Worm (Caenorhabditis elegans) whole organism, early embryonic: ENCODE measurements around the gene nep-16.

Source experiments
- B0310.2 ChIP-seq: sonication (generic microtip); optimal IDR thresholded peaks from 2 replicates; lab custom pipeline; 2016; ENCODE audit warnings: mild to moderate bottlenecking, missing genetic modification characterization, missing compliant biosample characterization
- F13C5.2 ChIP-seq: sonication (generic microtip); optimal IDR thresholded peaks from 2 replicates; lab custom pipeline; 2017; ENCODE audit warnings: mild to moderate bottlenecking, missing genetic modification characterization, inconsistent platforms, missing compliant biosample characterization
- aly-1 ChIP-seq: sonication (generic microtip); optimal IDR thresholded peaks from 2 replicates; lab custom pipeline; 2016; ENCODE audit warnings: missing genetic modification characterization, missing compliant biosample characterization
- ama-1 ChIP-seq: fragments of 150-350 bp; optimal IDR thresholded peaks from 2 replicates; lab custom pipeline; 2014
- ceh-13 ChIP-seq: fragments of 200-800 bp; sonication (Bioruptor generic); optimal IDR thresholded peaks from 2 replicates; lab custom pipeline; 2018; ENCODE audit warnings: mild to moderate bottlenecking, missing genetic modification characterization, missing compliant biosample characterization
- ceh-36 ChIP-seq: sonication (generic microtip); optimal IDR thresholded peaks from 2 replicates; lab custom pipeline; 2016; ENCODE audit warnings: missing genetic modification characterization, inconsistent platforms, missing compliant biosample characterization
- ets-7 ChIP-seq: sonication (generic microtip); optimal IDR thresholded peaks from 2 replicates; lab custom pipeline; 2016; ENCODE audit warnings: missing genotype, missing genetic modification characterization, missing compliant biosample characterization
- flt-1 ChIP-seq: fragments of 200-800 bp; sonication (Bioruptor generic); IDR thresholded peaks from 2 replicates; pipeline ENCODE4 v1.3.6; 2022; ENCODE audit warnings: missing genetic modification characterization, missing compliant biosample characterization
- hmbx-1 ChIP-seq: sonication (generic microtip); optimal IDR thresholded peaks from 2 replicates; lab custom pipeline; 2016; ENCODE audit warnings: mild to moderate bottlenecking, missing genetic modification characterization, missing compliant biosample characterization
- hmg-4 ChIP-seq: fragments of 200-800 bp; sonication (Bioruptor generic); optimal IDR thresholded peaks from 2 replicates; lab custom pipeline; 2018; ENCODE audit warnings: mild to moderate bottlenecking, missing genetic modification characterization, missing compliant biosample characterization
- hnd-1 ChIP-seq: sonication (generic microtip); optimal IDR thresholded peaks from 2 replicates; lab custom pipeline; 2016; ENCODE audit warnings: missing genetic modification characterization, missing compliant biosample characterization
- pes-1 ChIP-seq: fragments of 200-800 bp; sonication (Bioruptor generic); IDR thresholded peaks from 2 replicates; pipeline ENCODE4 v1.3.6; 2022; ENCODE audit warnings: missing genetic modification reagents, missing genetic modification characterization, missing compliant biosample characterization
- scrt-1 ChIP-seq: fragments of 200-800 bp; sonication (Bioruptor generic); IDR thresholded peaks from 2 replicates; pipeline ENCODE4 v1.3.6; 2022; ENCODE audit warnings: missing genetic modification characterization, missing compliant biosample characterization
- sea-1 ChIP-seq: fragments of 200-800 bp; sonication (Bioruptor generic); conservative IDR thresholded peaks from 2 replicates; pipeline ENCODE4 v1.3.6; 2022; ENCODE audit warnings: missing genetic modification characterization, missing compliant biosample characterization
- tbx-11 ChIP-seq: fragments of 200-800 bp; sonication (Bioruptor generic); IDR thresholded peaks from 2 replicates; pipeline ENCODE4 v1.3.6; 2022; ENCODE audit warnings: missing genetic modification characterization, missing compliant biosample characterization
- tbx-37 ChIP-seq: fragments of 200-800 bp; sonication (Bioruptor generic); conservative IDR thresholded peaks from 2 replicates; pipeline ENCODE4 v1.3.6; 2022; ENCODE audit warnings: missing genetic modification reagents, missing genetic modification characterization, missing compliant biosample characterization
- tra-4 ChIP-seq: sonication (generic microtip); optimal IDR thresholded peaks from 2 replicates; lab custom pipeline; 2017; ENCODE audit warnings: missing genetic modification characterization, missing compliant biosample characterization

The nep-16 gene

DNA sequence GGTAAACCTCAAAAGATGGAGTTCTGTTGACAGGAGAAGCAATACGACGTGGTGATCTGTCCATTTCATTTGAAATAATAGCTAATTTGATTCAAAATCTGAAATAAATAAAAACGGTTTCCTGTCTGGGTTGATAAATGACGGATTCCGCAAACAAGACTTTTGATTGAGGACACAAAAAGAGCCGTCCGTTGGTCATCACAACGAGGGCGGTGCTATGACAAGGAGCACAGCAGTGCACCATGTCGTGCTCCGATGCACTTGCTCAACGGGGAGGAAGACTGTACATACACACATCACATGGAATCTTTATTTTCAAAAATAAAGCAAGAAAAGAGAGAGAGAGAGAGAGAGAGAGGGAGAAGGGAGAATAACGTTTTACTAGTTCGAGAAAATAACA, at the start of gene nep-16:
Gene nep-16 (minus strand): TSS at position 101 of the 400 bp plus-strand sequence.
- TF ChIP-seq ceh-13 (GFP tag; lab: Kevin White, UChicago): no peak
- no peak for TF ChIP-seq scrt-1 (GFP tag; lab: Robert Waterston, UW)
- TF ChIP-seq flt-1: no peak
- TF ChIP-seq hmbx-1: no peak
- TF ChIP-seq pes-1 (GFP tag; lab: Robert Waterston, UW): no peak
- no peak for TF ChIP-seq hmg-4 (GFP tag; lab: Kevin White, UChicago)
- TF ChIP-seq sea-1: no peak
- TF ChIP-seq tbx-11 (GFP tag; lab: Robert Waterston, UW): no peak
- no peak for TF ChIP-seq ets-7 (tag; lab: Kevin White, UChicago)
- TF ChIP-seq aly-1 (tag; lab: Kevin White, UChicago): no peak
- no peak for TF ChIP-seq ceh-36
- no peak for TF ChIP-seq tra-4 (tag; lab: Kevin White, UChicago)
- no peak for TF ChIP-seq B0310.2 (tag; lab: Kevin White, UChicago)
- TF ChIP-seq hnd-1: no peak
- no peak for TF ChIP-seq tbx-37 (GFP tag; lab: Robert Waterston, UW)
- no peak for TF ChIP-seq ama-1 (lab: Kevin White, UChicago)
- TF ChIP-seq F13C5.2 (tag; lab: Kevin White, UChicago): no peak

DNA sequence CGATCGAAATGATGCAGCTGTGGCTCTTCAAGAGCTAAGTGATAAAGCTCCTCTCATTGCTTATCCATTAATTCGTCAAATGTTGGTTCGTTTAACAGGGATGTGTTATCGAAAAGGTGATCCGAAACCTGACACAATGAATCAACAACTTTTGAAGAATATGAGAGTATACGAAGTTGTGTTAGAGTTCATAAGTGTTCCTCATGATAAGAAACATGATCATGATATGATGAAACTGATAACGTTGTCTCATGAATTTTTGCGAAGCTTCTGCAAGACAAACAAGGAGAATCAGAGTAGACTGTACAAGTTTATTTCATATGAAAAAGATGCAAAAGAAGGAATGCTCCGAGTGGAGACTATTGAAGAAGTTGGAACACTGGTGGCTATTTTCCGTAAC, 47.7 kb upstream of the nep-16 start:
- TF ChIP-seq tbx-11 (GFP tag; lab: Robert Waterston, UW) (no peak), F13C5.2 (tag; lab: Kevin White, UChicago) (no peak), hnd-1 (no peak), sea-1 (no peak), ets-7 (tag; lab: Kevin White, UChicago) (no peak), tra-4 (tag; lab: Kevin White, UChicago) (no peak), pes-1 (GFP tag; lab: Robert Waterston, UW) (no peak), flt-1 (no peak), hmbx-1 (no peak), tbx-37 (GFP tag; lab: Robert Waterston, UW) (no peak), ama-1 (lab: Kevin White, UChicago) (no peak), hmg-4 (GFP tag; lab: Kevin White, UChicago) (no peak)

DNA sequence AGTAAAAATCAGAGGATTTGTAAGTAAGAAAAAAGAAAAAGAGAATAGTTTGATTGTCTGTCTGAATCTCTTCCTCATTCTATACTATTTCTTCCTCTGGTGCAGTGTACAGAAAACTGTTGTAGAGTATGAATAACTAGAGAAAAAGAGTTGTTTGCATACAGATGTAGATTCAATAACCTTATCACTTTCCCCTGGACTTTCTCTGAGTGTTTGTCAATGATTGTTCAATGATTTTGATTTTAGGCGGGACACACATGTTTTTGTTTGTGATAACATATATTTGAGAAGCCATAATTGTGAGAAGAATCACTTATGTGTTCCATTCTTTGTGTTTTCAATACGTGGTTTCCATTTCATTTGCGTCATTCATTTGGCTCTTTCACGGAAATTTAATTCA, 37.5 kb upstream of the nep-16 start:
- TF ChIP-seq B0310.2 (tag; lab: Kevin White, UChicago): no peak
- no peak for TF ChIP-seq ama-1 (lab: Kevin White, UChicago)
- no peak for TF ChIP-seq scrt-1 (GFP tag; lab: Robert Waterston, UW)
- TF ChIP-seq flt-1: no peak
- no peak for TF ChIP-seq tbx-37 (GFP tag; lab: Robert Waterston, UW)

DNA sequence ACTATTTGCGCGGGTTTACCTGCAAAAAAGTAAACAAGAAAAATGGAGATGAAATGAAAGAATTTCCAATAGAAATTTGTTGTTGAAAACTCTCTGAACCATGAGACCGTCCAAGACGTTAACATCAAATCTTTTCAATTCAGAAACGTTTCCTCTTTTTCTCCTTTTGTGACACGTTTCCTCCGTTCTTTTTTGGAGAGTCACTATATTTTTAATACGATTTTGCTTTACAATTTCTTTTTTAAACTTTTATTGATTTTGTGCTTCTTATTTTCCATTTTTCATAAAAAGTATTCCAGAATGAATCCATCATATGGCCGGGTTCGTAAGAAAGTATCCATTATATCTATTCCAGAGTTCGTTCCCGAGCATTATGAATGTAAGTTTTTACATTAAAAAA, 33.2 kb upstream of the nep-16 start, which contains the start of gene itr-1:
Gene itr-1 (plus strand): TSS at position 301 of the 400 bp plus-strand sequence.
- TF ChIP-seq ama-1 (lab: Kevin White, UChicago) (no peak), hmg-4 (GFP tag; lab: Kevin White, UChicago) (no peak), tra-4 (tag; lab: Kevin White, UChicago) (no peak), aly-1 (tag; lab: Kevin White, UChicago) (no peak), pes-1 (GFP tag; lab: Robert Waterston, UW) (no peak), F13C5.2 (tag; lab: Kevin White, UChicago) (no peak), ceh-13 (GFP tag; lab: Kevin White, UChicago) (no peak), ets-7 (tag; lab: Kevin White, UChicago) (no peak), flt-1 (no peak), scrt-1 (GFP tag; lab: Robert Waterston, UW) (no peak), sea-1 (no peak), tbx-11 (GFP tag; lab: Robert Waterston, UW) (no peak)

DNA sequence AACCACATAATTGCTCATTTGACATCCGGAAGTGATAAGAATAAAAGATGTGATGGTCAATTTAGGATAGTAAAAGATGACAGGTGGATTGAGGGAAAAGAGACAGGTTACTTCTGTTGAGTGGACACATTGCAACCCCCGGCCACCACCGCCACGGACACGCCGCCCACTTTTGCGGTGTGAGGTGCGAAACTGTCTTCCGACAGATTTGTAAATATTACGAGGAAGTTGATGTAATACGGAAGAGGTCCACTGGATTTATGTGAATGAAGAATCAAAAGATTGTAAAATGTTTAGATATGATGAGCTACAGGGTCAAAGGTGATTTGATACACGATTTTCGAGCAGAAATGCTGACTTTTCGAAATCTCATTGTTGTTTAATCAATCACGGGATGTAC, 31.2 kb upstream of the nep-16 start, which contains the start of gene C08G9.2:
Gene C08G9.2 (minus strand): TSS at position 101 of the 400 bp plus-strand sequence.
- no peak for TF ChIP-seq flt-1
- TF ChIP-seq hnd-1: no peak
- no peak for TF ChIP-seq sea-1
- no peak for TF ChIP-seq tbx-11 (GFP tag; lab: Robert Waterston, UW)
- no peak for TF ChIP-seq ceh-36

DNA sequence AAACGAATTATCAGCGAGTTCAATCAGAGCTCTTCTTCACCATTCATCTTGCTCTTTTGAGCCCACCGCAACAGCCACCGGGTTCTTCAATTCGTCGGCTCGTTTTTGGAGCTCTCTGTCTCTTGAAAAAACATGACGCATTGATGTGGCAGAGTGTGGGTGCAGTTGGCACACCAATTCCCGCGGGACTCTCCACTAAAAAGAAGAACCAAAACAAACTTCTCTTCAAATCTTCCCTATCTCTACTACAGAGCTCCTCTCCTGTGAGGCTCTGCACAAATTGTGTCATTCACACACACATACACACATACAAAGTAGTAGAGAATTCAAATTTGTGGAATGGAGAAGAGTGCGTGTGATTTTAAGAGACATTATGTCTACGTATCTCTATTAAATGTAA, 21.3 kb upstream of the nep-16 start:
- TF ChIP-seq tbx-11 (GFP tag; lab: Robert Waterston, UW) (no peak), ceh-36 (no peak), sea-1 (no peak), tbx-37 (GFP tag; lab: Robert Waterston, UW) (no peak)

DNA sequence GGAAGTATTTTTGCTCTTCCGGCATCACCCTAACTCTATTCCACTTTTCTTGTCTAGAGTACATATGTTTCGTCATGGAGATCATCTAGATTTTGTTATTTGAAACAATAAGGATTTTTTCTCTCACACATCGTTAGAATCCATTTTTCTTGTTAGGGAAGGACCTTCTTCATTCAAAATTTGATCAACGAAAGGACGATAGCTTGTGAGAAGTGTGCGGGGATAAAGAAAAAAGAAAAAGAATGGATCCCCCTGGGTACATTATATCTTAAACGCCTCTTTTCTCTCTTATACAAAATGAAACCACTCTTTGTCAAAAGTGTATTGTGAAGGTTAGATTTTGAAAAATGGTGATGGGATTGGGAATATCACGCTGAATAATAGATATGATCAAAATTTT, 19.9 kb upstream of the nep-16 start:
- TF ChIP-seq hmg-4 (GFP tag; lab: Kevin White, UChicago) (no peak), flt-1 (no peak), F13C5.2 (tag; lab: Kevin White, UChicago) (no peak), scrt-1 (GFP tag; lab: Robert Waterston, UW) (no peak), ceh-13 (GFP tag; lab: Kevin White, UChicago) (no peak), B0310.2 (tag; lab: Kevin White, UChicago) (no peak), ceh-36 (no peak), tra-4 (tag; lab: Kevin White, UChicago) (no peak), hnd-1 (no peak)

DNA sequence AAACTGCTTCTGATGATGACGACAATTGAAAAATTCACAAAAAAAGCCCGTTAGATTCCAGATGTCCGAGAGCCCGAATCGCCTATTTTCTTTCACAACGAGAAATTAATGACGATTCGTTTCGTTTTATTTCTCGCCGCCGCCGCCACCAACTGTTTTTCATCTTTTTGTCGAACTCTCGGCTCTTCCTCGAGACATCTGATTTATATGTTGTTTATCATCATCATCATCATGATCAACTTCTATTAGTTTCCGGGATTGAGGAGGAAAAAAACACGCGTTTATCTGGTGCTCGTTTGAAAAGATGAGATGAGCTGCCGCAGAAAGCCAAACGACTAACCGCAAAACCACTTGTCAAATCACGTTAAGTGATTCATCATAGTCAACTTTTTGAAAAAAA, 17.8 kb upstream of the nep-16 start:
- no peak for TF ChIP-seq F13C5.2 (tag; lab: Kevin White, UChicago)
- no peak for TF ChIP-seq scrt-1 (GFP tag; lab: Robert Waterston, UW)
- no peak for TF ChIP-seq aly-1 (tag; lab: Kevin White, UChicago)
- no peak for TF ChIP-seq hmbx-1
- no peak for TF ChIP-seq tbx-11 (GFP tag; lab: Robert Waterston, UW)
- TF ChIP-seq ceh-36: no peak
- TF ChIP-seq pes-1 (GFP tag; lab: Robert Waterston, UW): no peak
- no peak for TF ChIP-seq hmg-4 (GFP tag; lab: Kevin White, UChicago)
- TF ChIP-seq hnd-1: no peak
- TF ChIP-seq sea-1: no peak
- no peak for TF ChIP-seq B0310.2 (tag; lab: Kevin White, UChicago)
- TF ChIP-seq ets-7 (tag; lab: Kevin White, UChicago): no peak
- TF ChIP-seq ama-1 (lab: Kevin White, UChicago): no peak
- no peak for TF ChIP-seq tbx-37 (GFP tag; lab: Robert Waterston, UW)
- TF ChIP-seq flt-1: no peak
- TF ChIP-seq ceh-13 (GFP tag; lab: Kevin White, UChicago): no peak
